Worm (Caenorhabditis elegans) whole organism, mixed stage, embryonic: ENCODE data around the gene sftb-1.

ENCODE experiments used
- elt-1 ChIP-seq: sonication (generic microtip); optimal IDR thresholded peaks from 2 replicates; lab custom pipeline; 2017; ENCODE audit warnings: missing genetic modification characterization, mild to moderate bottlenecking, missing compliant biosample characterization, antibody characterized with exemption, moderate library complexity, borderline replicate concordance; ENCODE audit not compliant: insufficient read depth
- lin-13 ChIP-seq: fragments of 150-350 bp; optimal IDR thresholded peaks from 2 replicates; lab custom pipeline; 2014; ENCODE audit warnings: missing biosample characterization, missing genetic modification characterization
- mep-1 ChIP-seq: fragments of 150-350 bp; optimal IDR thresholded peaks from 2 replicates; lab custom pipeline; 2017; ENCODE audit warnings: missing biosample characterization, missing genetic modification reagents, missing genetic modification characterization, inconsistent platforms
- nhr-12 ChIP-seq: fragments of 150-350 bp; optimal IDR thresholded peaks from 2 replicates; lab custom pipeline; 2014; ENCODE audit warnings: missing biosample characterization, missing genetic modification characterization
- nhr-237 ChIP-seq: fragments of 150-350 bp; optimal IDR thresholded peaks from 2 replicates; lab custom pipeline; 2014; ENCODE audit warnings: missing biosample characterization, missing genetic modification characterization
- nhr-76 ChIP-seq: sonication (generic microtip); optimal IDR thresholded peaks from 2 replicates; lab custom pipeline; 2017; ENCODE audit warnings: missing biosample characterization, missing genetic modification characterization
- pha-4 ChIP-seq: fragments of 150-350 bp; optimal IDR thresholded peaks from 2 replicates; lab custom pipeline; 2018; ENCODE audit warnings: missing biosample characterization, missing genetic modification reagents, missing genetic modification characterization
- sptf-1 ChIP-seq: sonication (generic microtip); optimal IDR thresholded peaks from 2 replicates; lab custom pipeline; 2017; ENCODE audit warnings: mild to moderate bottlenecking, missing genetic modification characterization, moderate library complexity, missing compliant biosample characterization
- tbx-8 ChIP-seq: fragments of 200-800 bp; sonication (Bioruptor generic); optimal IDR thresholded peaks from 2 replicates; lab custom pipeline; 2018; ENCODE audit warnings: mild to moderate bottlenecking, missing genetic modification characterization, moderate library complexity, missing compliant biosample characterization
- unc-39 ChIP-seq: fragments of 150-350 bp; optimal IDR thresholded peaks from 2 replicates; lab custom pipeline; 2014; ENCODE audit warnings: missing biosample characterization, missing genetic modification characterization
- unc-62 ChIP-seq: fragments of 150-350 bp; optimal IDR thresholded peaks from 2 replicates; lab custom pipeline; 2014; ENCODE audit warnings: missing biosample characterization, missing genetic modification reagents, missing genetic modification characterization
- zip-8 ChIP-seq: fragments of 150-350 bp; optimal IDR thresholded peaks from 2 replicates; lab custom pipeline; 2014; ENCODE audit warnings: missing biosample characterization, missing genetic modification characterization
- ztf-11 ChIP-seq: fragments of 150-350 bp; optimal IDR thresholded peaks from 2 replicates; lab custom pipeline; 2014; ENCODE audit warnings: missing biosample characterization, missing genetic modification characterization

- TF ChIP-seq lin-13 (tag; lab: Kevin White, UChicago) (no peak), tbx-8 (no peak), unc-62 (GFP tag; lab: Kevin White, UChicago) (no peak), nhr-12 (no peak), nhr-76 (tag; lab: Kevin White, UChicago) (no peak), elt-1 (tag; lab: Kevin White, UChicago) (peak; percentile 16), sptf-1 (no peak), unc-39 (tag; lab: Kevin White, UChicago) (no peak), zip-8 (tag; lab: Kevin White, UChicago) (no peak), nhr-237 (tag; lab: Kevin White, UChicago) (no peak), pha-4 (tag; lab: Kevin White, UChicago) (no peak), ztf-11 (no peak), mep-1 (tag; lab: Kevin White, UChicago) (peak; percentile 56)
Measured at ce11 chrIII:4274524-4274923, 5.5 kb upstream of the sftb-1 start.
